Fruit fly (Drosophila melanogaster) Kc167 (cell line): ENCODE data around the gene mthl1.

Source experiments
- h ChIP-seq: fragments of >200 bp; optimal IDR thresholded peaks from 3 replicates; lab custom pipeline; 2018; ENCODE audit warnings: missing external identifiers
- psq ChIP-seq: fragments of >200 bp; optimal IDR thresholded peaks from 2 replicates; lab custom pipeline; 2017; ENCODE audit warnings: missing external identifiers

DNA sequence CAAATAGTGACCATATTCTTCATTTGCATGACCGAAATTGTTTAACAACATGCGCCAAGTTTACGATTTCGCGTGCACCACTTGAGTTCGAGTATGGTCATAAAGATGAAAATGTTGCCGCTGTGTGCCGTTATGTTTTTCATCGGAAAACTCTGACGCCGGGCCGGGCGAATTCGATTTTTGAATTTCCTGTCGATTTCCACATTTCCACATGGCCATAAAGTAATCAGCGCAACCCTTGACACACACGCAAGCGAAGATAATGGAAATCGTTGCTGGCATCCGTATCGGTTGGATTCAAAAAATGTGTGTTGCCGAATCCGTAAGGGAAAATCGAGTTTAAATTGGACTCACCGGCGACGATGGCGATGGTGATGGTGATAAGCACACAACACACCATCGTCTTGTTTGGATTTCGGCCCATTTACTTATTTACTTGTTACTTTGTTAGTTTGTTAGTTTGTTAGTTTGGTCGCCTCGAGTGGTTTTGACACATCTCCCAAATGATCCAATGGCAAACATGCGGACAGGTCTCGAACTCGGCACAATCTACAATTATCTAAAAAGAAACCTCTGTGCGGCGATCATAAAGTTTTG lies 3.9 kb downstream of the mthl1 start:
- TF ChIP-seq h (lab: Kevin White, UChicago) (no peak), psq (lab: Kevin White, UChicago) (no peak)
